Worm (Caenorhabditis elegans) whole organism, midembryonic: Measurements from ENCODE around the gene Y15E3A.3.
A peak's percentile ranks its signal among the peaks of the same experiment; 100 is the strongest.

Experiments
- T22C8.4 ChIP-seq: fragments of 200-800 bp; sonication (Bioruptor generic); IDR thresholded peaks from 2 replicates; pipeline ENCODE4 v1.3.6; 2022; ENCODE audit warnings: missing genetic modification characterization, missing compliant biosample characterization
- flt-1 ChIP-seq: fragments of 200-800 bp; sonication (Bioruptor generic); IDR thresholded peaks from 2 replicates; pipeline ENCODE4 v1.3.6; 2022; ENCODE audit warnings: missing genetic modification characterization, missing compliant biosample characterization
- klf-2 ChIP-seq: fragments of 200-800 bp; sonication (Bioruptor generic); conservative IDR thresholded peaks from 2 replicates; pipeline ENCODE4 v1.3.6; 2022; ENCODE audit warnings: missing genetic modification reagents, missing genetic modification characterization, missing compliant biosample characterization
- med-1 ChIP-seq: sonication (generic microtip); optimal IDR thresholded peaks from 2 replicates; lab custom pipeline; 2017; ENCODE audit warnings: missing genetic modification characterization, mild to moderate bottlenecking, missing compliant biosample characterization, antibody characterized with exemption, missing genetic modification reagents; ENCODE audit not compliant: insufficient read depth
- ztf-23 ChIP-seq: fragments of 200-800 bp; sonication (Bioruptor generic); IDR thresholded peaks from 2 replicates; pipeline ENCODE4 v1.3.6; 2022; ENCODE audit warnings: missing genetic modification reagents, missing genetic modification characterization, missing compliant biosample characterization

ce11 chrX:15274079-15274478, 51.5 kb downstream of the Y15E3A.3 start:
- TF ChIP-seq T22C8.4 (no peak), med-1 (GFP tag; lab: Kevin White, UChicago) (no peak), klf-2 (no peak), flt-1 (GFP tag; lab: Robert Waterston, UW) (no peak), ztf-23 (0 out of 2 replicates have a peak, but pooled peaks have one; percentile 49)
